Worm (Caenorhabditis elegans) whole organism, early embryonic: ENCODE measurements around the gene asns-2.

Experiments
- B0310.2 ChIP-seq: sonication (generic microtip); optimal IDR thresholded peaks from 2 replicates; lab custom pipeline; 2016; ENCODE audit warnings: mild to moderate bottlenecking, missing genetic modification characterization, missing compliant biosample characterization
- aly-1 ChIP-seq: sonication (generic microtip); optimal IDR thresholded peaks from 2 replicates; lab custom pipeline; 2016; ENCODE audit warnings: missing genetic modification characterization, missing compliant biosample characterization
- ama-1 ChIP-seq: fragments of 150-350 bp; optimal IDR thresholded peaks from 2 replicates; lab custom pipeline; 2014
- ceh-13 ChIP-seq: fragments of 200-800 bp; sonication (Bioruptor generic); optimal IDR thresholded peaks from 2 replicates; lab custom pipeline; 2018; ENCODE audit warnings: mild to moderate bottlenecking, missing genetic modification characterization, missing compliant biosample characterization
- ceh-36 ChIP-seq: sonication (generic microtip); optimal IDR thresholded peaks from 2 replicates; lab custom pipeline; 2016; ENCODE audit warnings: missing genetic modification characterization, inconsistent platforms, missing compliant biosample characterization
- ets-7 ChIP-seq: sonication (generic microtip); optimal IDR thresholded peaks from 2 replicates; lab custom pipeline; 2016; ENCODE audit warnings: missing genotype, missing genetic modification characterization, missing compliant biosample characterization
- flt-1 ChIP-seq: fragments of 200-800 bp; sonication (Bioruptor generic); IDR thresholded peaks from 2 replicates; pipeline ENCODE4 v1.3.6; 2022; ENCODE audit warnings: missing genetic modification characterization, missing compliant biosample characterization
- hmbx-1 ChIP-seq: sonication (generic microtip); optimal IDR thresholded peaks from 2 replicates; lab custom pipeline; 2016; ENCODE audit warnings: mild to moderate bottlenecking, missing genetic modification characterization, missing compliant biosample characterization
- hnd-1 ChIP-seq: sonication (generic microtip); optimal IDR thresholded peaks from 2 replicates; lab custom pipeline; 2016; ENCODE audit warnings: missing genetic modification characterization, missing compliant biosample characterization
- pes-1 ChIP-seq: fragments of 200-800 bp; sonication (Bioruptor generic); IDR thresholded peaks from 2 replicates; pipeline ENCODE4 v1.3.6; 2022; ENCODE audit warnings: missing genetic modification reagents, missing genetic modification characterization, missing compliant biosample characterization
- scrt-1 ChIP-seq: fragments of 200-800 bp; sonication (Bioruptor generic); IDR thresholded peaks from 2 replicates; pipeline ENCODE4 v1.3.6; 2022; ENCODE audit warnings: missing genetic modification characterization, missing compliant biosample characterization
- sea-1 ChIP-seq: fragments of 200-800 bp; sonication (Bioruptor generic); conservative IDR thresholded peaks from 2 replicates; pipeline ENCODE4 v1.3.6; 2022; ENCODE audit warnings: missing genetic modification characterization, missing compliant biosample characterization
- tbx-11 ChIP-seq: fragments of 200-800 bp; sonication (Bioruptor generic); IDR thresholded peaks from 2 replicates; pipeline ENCODE4 v1.3.6; 2022; ENCODE audit warnings: missing genetic modification characterization, missing compliant biosample characterization
- tbx-37 ChIP-seq: fragments of 200-800 bp; sonication (Bioruptor generic); conservative IDR thresholded peaks from 2 replicates; pipeline ENCODE4 v1.3.6; 2022; ENCODE audit warnings: missing genetic modification reagents, missing genetic modification characterization, missing compliant biosample characterization

ce11 chrX:8712662-8713061 is 38.1 kb downstream of the asns-2 start:
- TF ChIP-seq tbx-37 (GFP tag; lab: Robert Waterston, UW) = no peak
- TF ChIP-seq pes-1 (GFP tag; lab: Robert Waterston, UW) = no peak
- TF ChIP-seq B0310.2 (tag; lab: Kevin White, UChicago) = no peak
- no peak for TF ChIP-seq ets-7 (tag; lab: Kevin White, UChicago)
- no peak for TF ChIP-seq scrt-1 (GFP tag; lab: Robert Waterston, UW)
- TF ChIP-seq hnd-1 (tag; lab: Kevin White, UChicago) = no peak
- TF ChIP-seq ama-1 (lab: Kevin White, UChicago) = no peak
- TF ChIP-seq tbx-11 = no peak
- no peak for TF ChIP-seq aly-1
- no peak for TF ChIP-seq flt-1 (GFP tag; lab: Robert Waterston, UW)
- TF ChIP-seq ceh-13 (GFP tag; lab: Kevin White, UChicago) = no peak
- no peak for TF ChIP-seq hmbx-1 (tag; lab: Kevin White, UChicago)
- TF ChIP-seq ceh-36 (tag; lab: Kevin White, UChicago) = no peak
- TF ChIP-seq sea-1 = no peak
